Worm (Caenorhabditis elegans) whole organism, L2 larva: ENCODE results near the gene T01D1.7.
A peak's percentile ranks its signal among the peaks of the same experiment; 100 is the strongest.

Experiments used
- C34F6.9 ChIP-seq: fragments of 150-350 bp; optimal IDR thresholded peaks from 2 replicates; lab custom pipeline; 2014; ENCODE audit warnings: missing biosample characterization, missing genetic modification characterization
- R02D3.7 ChIP-seq: fragments of 150-350 bp; optimal IDR thresholded peaks from 2 replicates; lab custom pipeline; 2014; ENCODE audit warnings: missing biosample characterization, missing genetic modification characterization
- Y55F3AM.14 ChIP-seq: fragments of 200-800 bp; sonication (Bioruptor generic); optimal IDR thresholded peaks from 2 replicates; lab custom pipeline; 2018; ENCODE audit warnings: mild to moderate bottlenecking, missing genetic modification characterization, missing compliant biosample characterization
- alr-1 ChIP-seq: fragments of 150-350 bp; optimal IDR thresholded peaks from 2 replicates; lab custom pipeline; 2014; ENCODE audit warnings: missing biosample characterization, missing genetic modification characterization
- aly-2 ChIP-seq: fragments of 150-350 bp; optimal IDR thresholded peaks from 2 replicates; lab custom pipeline; 2014; ENCODE audit warnings: missing biosample characterization, missing genetic modification characterization
- ama-1 ChIP-seq: fragments of 150-350 bp; optimal IDR thresholded peaks from 2 replicates; lab custom pipeline; 2018; ENCODE audit warnings: inconsistent platforms
- blmp-1 ChIP-seq: sonication (generic microtip); optimal IDR thresholded peaks from 2 replicates; lab custom pipeline; 2017; ENCODE audit warnings: missing genetic modification characterization, mild to moderate bottlenecking, missing compliant biosample characterization, antibody characterized with exemption, moderate library complexity; ENCODE audit not compliant: insufficient read depth
- ceh-16 ChIP-seq: fragments of 150-350 bp; optimal IDR thresholded peaks from 2 replicates; lab custom pipeline; 2014; ENCODE audit warnings: missing biosample characterization, missing genetic modification characterization
- ceh-82 ChIP-seq: fragments of 150-350 bp; optimal IDR thresholded peaks from 2 replicates; lab custom pipeline; 2014; ENCODE audit warnings: missing biosample characterization, missing genetic modification characterization
- crh-2 ChIP-seq: sonication (generic microtip); optimal IDR thresholded peaks from 2 replicates; lab custom pipeline; 2017; ENCODE audit warnings: missing biosample characterization, missing genetic modification characterization
- dmd-4 ChIP-seq: sonication (generic microtip); optimal IDR thresholded peaks from 2 replicates; lab custom pipeline; 2017; ENCODE audit warnings: missing biosample characterization, missing genetic modification characterization
- egl-27 ChIP-seq: sonication (generic microtip); optimal IDR thresholded peaks from 3 replicates; lab custom pipeline; 2017; ENCODE audit warnings: missing biosample characterization, missing genetic modification reagents, missing genetic modification characterization
- elt-1 ChIP-seq: fragments of 150-350 bp; optimal IDR thresholded peaks from 2 replicates; lab custom pipeline; 2014; ENCODE audit warnings: missing biosample characterization, missing genetic modification characterization
- elt-3 ChIP-seq: sonication (generic microtip); optimal IDR thresholded peaks from 2 replicates; lab custom pipeline; 2017; ENCODE audit warnings: missing biosample characterization, missing genetic modification characterization
- fos-1 ChIP-seq: fragments of 150-350 bp; optimal IDR thresholded peaks from 2 replicates; lab custom pipeline; 2014; ENCODE audit warnings: missing biosample characterization, missing genetic modification characterization
- lin-13 ChIP-seq: fragments of 150-350 bp; optimal IDR thresholded peaks from 2 replicates; lab custom pipeline; 2014; ENCODE audit warnings: missing biosample characterization, missing genetic modification reagents, missing genetic modification characterization
- lin-39 ChIP-seq: fragments of 150-350 bp; optimal IDR thresholded peaks from 2 replicates; lab custom pipeline; 2014; ENCODE audit warnings: missing biosample characterization, missing genetic modification reagents, missing genetic modification characterization
- mbf-1 ChIP-seq: sonication (generic microtip); optimal IDR thresholded peaks from 2 replicates; lab custom pipeline; 2017; ENCODE audit warnings: missing biosample characterization, missing genetic modification characterization
- mdl-1 ChIP-seq, 2 experiments: fragments of 150-350 bp in 1 of 2; sonication (generic microtip) in 1 of 2; optimal IDR thresholded peaks; 2 replicates each; lab custom pipeline; 2017; ENCODE audit warnings: missing biosample characterization in 2 of 2, missing genetic modification characterization in 2 of 2
- nhr-10 ChIP-seq: sonication (generic microtip); optimal IDR thresholded peaks from 2 replicates; lab custom pipeline; 2017; ENCODE audit warnings: missing biosample characterization, missing genetic modification characterization
- nhr-11 ChIP-seq: fragments of 150-350 bp; optimal IDR thresholded peaks from 2 replicates; lab custom pipeline; 2014; ENCODE audit warnings: missing biosample characterization, missing genetic modification characterization
- nhr-12 ChIP-seq: fragments of 150-350 bp; optimal IDR thresholded peaks from 2 replicates; lab custom pipeline; 2014; ENCODE audit warnings: missing biosample characterization, missing genetic modification characterization
- nhr-129 ChIP-seq: fragments of 150-350 bp; optimal IDR thresholded peaks from 2 replicates; lab custom pipeline; 2014; ENCODE audit warnings: missing biosample characterization, missing genetic modification characterization
- nhr-23 ChIP-seq: fragments of 150-350 bp; optimal IDR thresholded peaks from 2 replicates; lab custom pipeline; 2014; ENCODE audit warnings: missing biosample characterization, missing genetic modification reagents, missing genetic modification characterization
- nhr-25 ChIP-seq: fragments of 150-350 bp; sonication (generic microtip); optimal IDR thresholded peaks from 3 replicates; lab custom pipeline; 2014; ENCODE audit warnings: missing biosample characterization, missing genetic modification characterization
- nhr-77 ChIP-seq: fragments of 150-350 bp; optimal IDR thresholded peaks from 2 replicates; lab custom pipeline; 2014; ENCODE audit warnings: missing biosample characterization, missing genetic modification characterization
- peb-1 ChIP-seq: fragments of 150-350 bp; optimal IDR thresholded peaks from 2 replicates; lab custom pipeline; 2014; ENCODE audit warnings: missing biosample characterization, missing genetic modification characterization
- snpc-4 ChIP-seq: fragments of 150-350 bp; optimal IDR thresholded peaks from 2 replicates; lab custom pipeline; 2014; ENCODE audit warnings: missing biosample characterization, missing genetic modification characterization
- unc-39 ChIP-seq: fragments of 150-350 bp; optimal IDR thresholded peaks from 2 replicates; lab custom pipeline; 2014; ENCODE audit warnings: missing biosample characterization, missing genetic modification characterization
- unc-55 ChIP-seq: fragments of 150-350 bp; sonication (generic microtip); optimal IDR thresholded peaks from 3 replicates; lab custom pipeline; 2014; ENCODE audit warnings: missing biosample characterization, missing genetic modification reagents, missing genetic modification characterization
- unc-62 ChIP-seq: fragments of 150-350 bp; optimal IDR thresholded peaks from 2 replicates; lab custom pipeline; 2014; ENCODE audit warnings: missing biosample characterization, missing genetic modification reagents, missing genetic modification characterization
- zag-1 ChIP-seq: fragments of 150-350 bp; optimal IDR thresholded peaks from 2 replicates; lab custom pipeline; 2014; ENCODE audit warnings: missing biosample characterization, missing genetic modification characterization
- ztf-1 ChIP-seq: fragments of 200-800 bp; sonication (Bioruptor generic); conservative IDR thresholded peaks from 2 replicates; pipeline ENCODE4 v1.3.6; 2022; ENCODE audit warnings: missing genetic modification characterization, missing compliant biosample characterization
- ztf-11 ChIP-seq: sonication (generic microtip); optimal IDR thresholded peaks from 2 replicates; lab custom pipeline; 2017; ENCODE audit warnings: missing biosample characterization, missing genetic modification characterization
- ztf-4 ChIP-seq: fragments of 150-350 bp; optimal IDR thresholded peaks from 2 replicates; lab custom pipeline; 2014; ENCODE audit warnings: missing biosample characterization, missing genetic modification characterization

Gene T01D1.7

DNA sequence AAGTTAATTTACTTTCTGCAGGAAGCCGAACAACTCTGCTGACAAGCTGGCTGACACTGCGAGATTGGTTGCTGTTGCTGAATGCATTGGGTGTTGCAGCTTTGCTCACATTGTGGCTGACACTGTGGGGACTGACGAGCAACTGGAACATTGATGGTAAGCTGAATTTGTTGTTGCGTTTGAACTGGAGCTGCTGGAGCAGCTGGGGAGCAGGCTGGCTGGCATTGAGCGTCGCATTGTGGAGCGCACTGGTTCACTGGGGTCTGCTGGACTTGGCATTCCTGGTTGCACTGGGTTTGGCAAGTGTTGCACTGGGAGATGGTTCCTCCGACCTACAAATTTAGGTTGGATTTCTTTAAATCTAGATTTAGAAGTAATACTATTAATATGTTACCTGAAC is 19.0 kb upstream of the T01D1.7 start:
- no peak for TF ChIP-seq zag-1
- TF ChIP-seq nhr-77 (tag; lab: Kevin White, UChicago), result no peak
- no peak for TF ChIP-seq ztf-11 (tag; lab: Kevin White, UChicago)
- TF ChIP-seq elt-3 (tag; lab: Kevin White, UChicago), result no peak
- no peak for TF ChIP-seq unc-39
- no peak for TF ChIP-seq ztf-4 (tag; lab: Kevin White, UChicago)
- no peak for TF ChIP-seq alr-1 (tag; lab: Kevin White, UChicago)
- TF ChIP-seq Y55F3AM.14 (GFP tag; lab: Kevin White, UChicago), result no peak

DNA sequence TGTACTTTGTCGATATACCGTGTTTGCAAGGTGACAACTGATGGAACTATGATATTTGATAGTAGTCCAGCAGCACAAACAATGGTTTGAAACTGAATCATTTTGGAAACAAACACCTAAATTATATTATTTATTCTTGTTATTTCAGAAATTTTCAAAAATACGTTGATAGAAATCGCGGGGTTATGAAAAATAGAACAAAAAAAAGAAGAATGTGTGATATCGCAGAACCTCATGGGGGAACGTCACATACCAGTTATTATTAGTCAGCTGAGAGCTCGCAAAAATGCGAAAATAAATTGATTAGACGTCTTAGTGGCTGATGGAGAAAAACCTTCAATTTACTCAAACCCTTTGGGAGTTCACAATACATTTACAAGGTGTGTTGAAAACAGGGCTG is 15.4 kb upstream of the T01D1.7 start, which contains the start of gene T01D1.5:
Gene T01D1.5 (minus strand): TSS at position 101 of the 400 bp plus-strand sequence.
- TF ChIP-seq nhr-23, result no peak
- no peak for TF ChIP-seq mdl-1 (tag; optimal IDR thresholded peaks at IDR 0.05; lab: Kevin White, UChicago)
- TF ChIP-seq ztf-4 (tag; lab: Kevin White, UChicago), result no peak
- no peak for TF ChIP-seq C34F6.9 (tag; lab: Kevin White, UChicago)
- TF ChIP-seq nhr-25 (tag; lab: Kevin White, UChicago), result no peak
- no peak for TF ChIP-seq nhr-77 (tag; lab: Kevin White, UChicago)
- no peak for TF ChIP-seq alr-1 (tag; lab: Kevin White, UChicago)
- no peak for TF ChIP-seq peb-1 (tag; lab: Kevin White, UChicago)
- no peak for TF ChIP-seq crh-2 (tag; lab: Kevin White, UChicago)
- no peak for TF ChIP-seq snpc-4 (tag; lab: Kevin White, UChicago)
- TF ChIP-seq mbf-1 (tag; lab: Kevin White, UChicago), result no peak
- TF ChIP-seq lin-13 (GFP tag; lab: Kevin White, UChicago), result no peak
- no peak for TF ChIP-seq elt-1
- no peak for TF ChIP-seq ceh-16 (tag; lab: Kevin White, UChicago)
- TF ChIP-seq ztf-1 (GFP tag; lab: Robert Waterston, UW), result no peak
- TF ChIP-seq nhr-10 (tag; lab: Kevin White, UChicago), result no peak
- no peak for TF ChIP-seq R02D3.7 (tag; lab: Kevin White, UChicago)
- TF ChIP-seq, all 48 proteins: peak for 0

- TF ChIP-seq unc-55, result no peak
- no peak for TF ChIP-seq lin-13 (GFP tag; lab: Kevin White, UChicago)
- no peak for TF ChIP-seq nhr-12
- no peak for TF ChIP-seq nhr-11 (tag; lab: Kevin White, UChicago)
- TF ChIP-seq Y55F3AM.14 (GFP tag; lab: Kevin White, UChicago), result no peak
- TF ChIP-seq zag-1, result no peak
- no peak for TF ChIP-seq ztf-11 (tag; lab: Kevin White, UChicago)
Observed at ce11 chrII:186504-186903, 12.9 kb upstream of the T01D1.7 start, which contains the start of gene T01D1.8. T01D1.8 (plus strand) TSS chrII:186739.

DNA sequence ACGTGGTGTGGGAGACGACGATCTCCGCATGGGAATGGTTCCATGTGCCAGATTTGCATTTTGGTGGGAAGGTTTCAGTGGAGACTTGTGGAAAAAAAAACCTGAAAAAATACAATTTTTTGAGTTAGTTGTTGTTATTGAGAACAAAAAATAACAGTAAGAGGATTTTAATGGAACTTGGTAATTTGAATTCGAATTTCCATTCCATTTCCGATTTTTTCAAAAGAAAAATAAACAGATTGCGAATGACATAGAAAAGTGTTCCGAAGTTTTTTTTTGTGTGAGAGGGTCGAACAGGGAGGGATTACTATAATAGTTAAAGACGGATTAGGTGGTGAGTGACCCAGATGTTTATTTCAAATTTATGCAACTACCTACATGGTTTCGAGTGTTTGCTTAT is 5.4 kb upstream of the T01D1.7 start, which contains the start of gene T01D1.4:
Gene T01D1.4 (minus strand): TSS at position 101 of the 400 bp plus-strand sequence.
- TF ChIP-seq unc-55 (no peak), lin-39 (tag; lab: Kevin White, UChicago) (no peak), crh-2 (tag; lab: Kevin White, UChicago) (no peak), lin-13 (GFP tag; lab: Kevin White, UChicago) (no peak), R02D3.7 (tag; lab: Kevin White, UChicago) (no peak), nhr-10 (tag; lab: Kevin White, UChicago) (no peak), nhr-129 (tag; lab: Kevin White, UChicago) (no peak), unc-62 (GFP tag; lab: Kevin White, UChicago) (no peak), fos-1 (tag; lab: Kevin White, UChicago) (no peak), mdl-1 (tag; optimal IDR thresholded peaks at IDR 0.05; lab: Kevin White, UChicago) (no peak), aly-2 (tag; lab: Kevin White, UChicago) (no peak), ceh-16 (tag; lab: Kevin White, UChicago) (no peak), ceh-82 (tag; lab: Kevin White, UChicago) (no peak), nhr-11 (tag; lab: Kevin White, UChicago) (no peak), nhr-12 (no peak), ztf-4 (tag; lab: Kevin White, UChicago) (no peak), dmd-4 (tag; lab: Kevin White, UChicago) (no peak), nhr-23 (no peak), ama-1 (lab: Kevin White, UChicago) (no peak)

DNA sequence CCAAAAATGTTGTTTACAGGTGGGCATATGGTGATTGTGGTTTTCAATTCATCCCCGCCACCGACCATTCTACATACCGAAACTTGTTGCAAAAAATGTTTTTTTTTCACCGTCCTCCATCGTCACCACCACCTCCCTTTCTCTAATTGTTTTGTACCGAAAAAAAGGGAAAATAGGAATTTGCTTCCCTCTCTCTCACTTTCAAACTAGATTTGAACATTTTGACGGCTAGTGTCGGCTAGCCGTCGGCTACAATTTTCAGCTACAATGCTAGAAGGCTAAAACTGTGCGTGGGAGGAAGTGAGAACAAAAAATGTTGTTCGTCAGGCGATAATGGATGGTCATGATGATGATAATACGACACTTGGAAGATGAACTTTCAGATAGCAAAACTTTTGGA is 4.6 kb upstream of the T01D1.7 start:
- TF ChIP-seq nhr-25 (tag; lab: Kevin White, UChicago), result peak; percentile 65
- no peak for TF ChIP-seq ztf-1 (GFP tag; lab: Robert Waterston, UW)
- no peak for TF ChIP-seq elt-1
- TF ChIP-seq egl-27, result no peak
- no peak for TF ChIP-seq R02D3.7 (tag; lab: Kevin White, UChicago)
- peak; percentile 39 for TF ChIP-seq blmp-1 (tag; lab: Kevin White, UChicago)
